Worm (Caenorhabditis elegans): ENCODE measurements around the gene F36A4.3.

DNA sequence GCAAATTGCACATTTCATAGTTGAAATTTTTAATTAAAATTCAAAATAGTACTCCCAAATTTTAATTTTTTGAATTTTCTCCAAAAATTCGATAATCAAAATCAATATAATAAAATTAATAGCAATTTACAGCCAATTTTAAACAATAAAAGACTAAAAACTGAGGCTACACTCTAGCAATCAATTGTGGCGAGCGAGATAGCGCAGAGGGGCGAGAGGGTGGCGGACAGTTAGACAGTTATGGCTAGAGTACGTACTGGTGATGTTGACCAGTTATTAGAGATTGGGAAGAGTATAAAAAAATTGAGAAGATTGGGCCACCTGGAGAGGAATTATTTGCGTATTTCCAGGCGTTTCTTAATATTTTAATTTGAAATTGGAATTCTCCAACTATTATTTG lies 8.3 kb downstream of the F36A4.3 start, which contains the start of gene nhr-78:
- TF ChIP-seq ceh-82 (tag; optimal IDR thresholded peaks at IDR 0.05) (no peak), nhr-77 (tag; optimal IDR thresholded peaks at IDR 0.05) (no peak)
